Fruit fly (Drosophila melanogaster): Measurements from ENCODE around the gene CG17544.

The CG17544 gene

dm6 chr2L:19370046-19370445, 28.2 kb downstream of the CG17544 start, which contains the start of gene CG17349:
Gene CG17349, plus strand, starts transcription at chr2L:19370445.
- no peak for TF ChIP-seq pan (optimal IDR thresholded peaks at IDR 0.05)
- no peak for TF ChIP-seq CG8478 (optimal IDR thresholded peaks at IDR 0.05)
- no peak for TF ChIP-seq Dll (optimal IDR thresholded peaks at IDR 0.05)
- no peak for TF ChIP-seq psq (optimal IDR thresholded peaks at IDR 0.05)
- TF ChIP-seq usp (GFP tag; optimal IDR thresholded peaks at IDR 0.05) = no peak
- no peak for TF ChIP-seq EcR (GFP tag; optimal IDR thresholded peaks at IDR 0.05)

dm6 chr2L:19366730-19367129, 31.6 kb downstream of the CG17544 start:
- TF ChIP-seq pan (optimal IDR thresholded peaks at IDR 0.05) = no peak
- no peak for TF ChIP-seq usp (GFP tag; optimal IDR thresholded peaks at IDR 0.05)
- no peak for TF ChIP-seq EcR (GFP tag; optimal IDR thresholded peaks at IDR 0.05)
- TF ChIP-seq Dll (optimal IDR thresholded peaks at IDR 0.05) = no peak
- no peak for TF ChIP-seq CG8478 (optimal IDR thresholded peaks at IDR 0.05)
- no peak for TF ChIP-seq psq (optimal IDR thresholded peaks at IDR 0.05)

dm6 chr2L:19366301-19366700, 32.0 kb downstream of the CG17544 start:
- TF ChIP-seq CG8478 (optimal IDR thresholded peaks at IDR 0.05) (no peak), usp (GFP tag; optimal IDR thresholded peaks at IDR 0.05) (no peak), psq (optimal IDR thresholded peaks at IDR 0.05) (no peak), pan (optimal IDR thresholded peaks at IDR 0.05) (no peak), Dll (optimal IDR thresholded peaks at IDR 0.05) (no peak), EcR (GFP tag; optimal IDR thresholded peaks at IDR 0.05) (no peak)

- no peak for TF ChIP-seq usp (GFP tag; optimal IDR thresholded peaks at IDR 0.05)
- TF ChIP-seq pan (optimal IDR thresholded peaks at IDR 0.05) = no peak
- TF ChIP-seq EcR (GFP tag; optimal IDR thresholded peaks at IDR 0.05) = no peak
- TF ChIP-seq psq (optimal IDR thresholded peaks at IDR 0.05) = no peak
- no peak for TF ChIP-seq CG8478 (optimal IDR thresholded peaks at IDR 0.05)
These were observed 33.7 kb downstream of the CG17544 start for dm6 chr2L:19364622-19365021.

dm6 chr2L:19364075-19364474, 34.2 kb downstream of the CG17544 start, which contains the start of gene CG13086:
Gene CG13086, plus strand, starts transcription at chr2L:19364375.
- TF ChIP-seq Dll (optimal IDR thresholded peaks at IDR 0.05) (no peak), CG8478 (optimal IDR thresholded peaks at IDR 0.05) (no peak), pan (optimal IDR thresholded peaks at IDR 0.05) (no peak), psq (optimal IDR thresholded peaks at IDR 0.05) (no peak), EcR (GFP tag; optimal IDR thresholded peaks at IDR 0.05) (no peak), usp (GFP tag; optimal IDR thresholded peaks at IDR 0.05) (no peak)

- TF ChIP-seq EcR (GFP tag; optimal IDR thresholded peaks at IDR 0.05) = no peak
- no peak for TF ChIP-seq usp (GFP tag; optimal IDR thresholded peaks at IDR 0.05)
- no peak for TF ChIP-seq CG8478 (optimal IDR thresholded peaks at IDR 0.05)
- TF ChIP-seq pan (optimal IDR thresholded peaks at IDR 0.05) = no peak
- TF ChIP-seq Dll (optimal IDR thresholded peaks at IDR 0.05) = no peak
- no peak for TF ChIP-seq psq (optimal IDR thresholded peaks at IDR 0.05)
These were observed 34.8 kb downstream of the CG17544 start for dm6 chr2L:19363530-19363929.

dm6 chr2L:19362734-19363363, 35.4 kb downstream of the CG17544 start, which contains the start of gene dnt:
Gene dnt, minus strand, starts transcription at chr2L:19363227.
- peak; percentile 15 for TF ChIP-seq Dll (optimal IDR thresholded peaks at IDR 0.05)
- TF ChIP-seq psq (optimal IDR thresholded peaks at IDR 0.05) = no peak

dm6 chr2L:19361632-19362142, 36.6 kb downstream of the CG17544 start:
- no peak for TF ChIP-seq pan (optimal IDR thresholded peaks at IDR 0.05)
- TF ChIP-seq Dll (optimal IDR thresholded peaks at IDR 0.05) = no peak
- no peak for TF ChIP-seq EcR (GFP tag; optimal IDR thresholded peaks at IDR 0.05)
- TF ChIP-seq usp (GFP tag; optimal IDR thresholded peaks at IDR 0.05) = no peak
- no peak for TF ChIP-seq CG8478 (optimal IDR thresholded peaks at IDR 0.05)
- TF ChIP-seq psq (optimal IDR thresholded peaks at IDR 0.05) = no peak

dm6 chr2L:19359802-19360429, 38.4 kb downstream of the CG17544 start:
- TF ChIP-seq EcR (GFP tag; optimal IDR thresholded peaks at IDR 0.05) = no peak
- no peak for TF ChIP-seq usp (GFP tag; optimal IDR thresholded peaks at IDR 0.05)

dm6 chr2L:19358017-19358471, 40.2 kb downstream of the CG17544 start:
- TF ChIP-seq CG8478 (optimal IDR thresholded peaks at IDR 0.05) (no peak), pan (optimal IDR thresholded peaks at IDR 0.05) (no peak), psq (optimal IDR thresholded peaks at IDR 0.05) (no peak), EcR (GFP tag; optimal IDR thresholded peaks at IDR 0.05) (no peak), Dll (optimal IDR thresholded peaks at IDR 0.05) (no peak), usp (GFP tag; optimal IDR thresholded peaks at IDR 0.05) (no peak)

dm6 chr2L:19342767-19343166, 55.5 kb downstream of the CG17544 start:
- no peak for TF ChIP-seq psq (optimal IDR thresholded peaks at IDR 0.05)
- TF ChIP-seq EcR (GFP tag; optimal IDR thresholded peaks at IDR 0.05) = no peak
- no peak for TF ChIP-seq Dll (optimal IDR thresholded peaks at IDR 0.05)
- TF ChIP-seq pan (optimal IDR thresholded peaks at IDR 0.05) = no peak
- TF ChIP-seq usp (GFP tag; optimal IDR thresholded peaks at IDR 0.05) = no peak
- TF ChIP-seq CG8478 (optimal IDR thresholded peaks at IDR 0.05) = no peak

- no peak for TF ChIP-seq usp (GFP tag; optimal IDR thresholded peaks at IDR 0.05)
- no peak for TF ChIP-seq Dll (optimal IDR thresholded peaks at IDR 0.05)
These were observed 56.3 kb downstream of the CG17544 start for dm6 chr2L:19342018-19342417.

Data from whole organism.